Worm (Caenorhabditis elegans): Measurements from ENCODE around the gene F55A4.7.

ce11 chrX:1004037-1004436, 34.2 kb downstream of the F55A4.7 start, which contains the start of gene cutl-21:
- TF ChIP-seq tbx-37 (GFP tag; conservative IDR thresholded peaks at IDR 0.05) (no peak), flt-1 (GFP tag; IDR thresholded peaks at IDR 0.05) (no peak), pes-1 (GFP tag; IDR thresholded peaks at IDR 0.05) (no peak), ama-1 (optimal IDR thresholded peaks at IDR 0.05) (no peak), tra-4 (tag; optimal IDR thresholded peaks at IDR 0.05) (no peak), hmbx-1 (tag; optimal IDR thresholded peaks at IDR 0.05) (no peak), tbx-11 (GFP tag; IDR thresholded peaks at IDR 0.05) (no peak), B0310.2 (tag; optimal IDR thresholded peaks at IDR 0.05) (no peak), ceh-36 (tag; optimal IDR thresholded peaks at IDR 0.05) (no peak)
